Fruit fly (Drosophila melanogaster) whole organism, prepupa: Measurements from ENCODE around the gene CG5180.

Source experiments
- Blimp-1 ChIP-seq: fragments of 200-800 bp; sonication (Bioruptor generic); optimal IDR thresholded peaks from 3 replicates; lab custom pipeline; 2017; ENCODE audit warnings: missing biosample characterization, missing genetic modification characterization, mild to moderate bottlenecking, moderate library complexity, missing genetic modification reagents
- CG10631 ChIP-seq: fragments of 200-800 bp; sonication (Bioruptor generic); optimal IDR thresholded peaks from 2 replicates; lab custom pipeline; 2016; ENCODE audit warnings: missing biosample characterization, missing genetic modification characterization
- CG10669 ChIP-seq: fragments of 200-800 bp; sonication (Bioruptor generic); optimal IDR thresholded peaks from 3 replicates; lab custom pipeline; 2018; ENCODE audit warnings: missing biosample characterization, mild to moderate bottlenecking, missing genetic modification characterization, moderate library complexity
- CG11294 ChIP-seq: fragments of 200-800 bp; sonication (Bioruptor generic); IDR thresholded peaks from 2 replicates; pipeline ENCODE4 v1.3.6; 2022; ENCODE audit warnings: missing biosample characterization, missing genetic modification characterization
- CG11902 ChIP-seq: fragments of 200-800 bp; sonication (Bioruptor generic); optimal IDR thresholded peaks from 3 replicates; lab custom pipeline; 2016; ENCODE audit warnings: missing biosample characterization, missing genetic modification characterization
- CG15336 ChIP-seq: fragments of 200-800 bp; sonication (Bioruptor generic); IDR thresholded peaks from 2 replicates; pipeline ENCODE4 v1.3.6; 2022; ENCODE audit warnings: missing biosample characterization, missing genetic modification characterization
- CG1621 ChIP-seq: fragments of 200-800 bp; sonication (Bioruptor generic); optimal IDR thresholded peaks from 3 replicates; lab custom pipeline; 2018; ENCODE audit warnings: missing biosample characterization, mild to moderate bottlenecking, missing genetic modification characterization
- CG16779 ChIP-seq: fragments of 200-800 bp; sonication (Bioruptor generic); optimal IDR thresholded peaks from 3 replicates; lab custom pipeline; 2017; ENCODE audit warnings: missing biosample characterization, mild to moderate bottlenecking, missing genetic modification characterization
- CG31627 ChIP-seq: fragments of 200-800 bp; sonication (Bioruptor generic); optimal IDR thresholded peaks from 3 replicates; lab custom pipeline; 2016; ENCODE audit warnings: missing biosample characterization, missing genetic modification characterization
- CG4318 ChIP-seq: fragments of 200-800 bp; sonication (Bioruptor generic); optimal IDR thresholded peaks from 3 replicates; lab custom pipeline; 2017; ENCODE audit warnings: missing biosample characterization, mild to moderate bottlenecking, missing genetic modification characterization
- CG6163 ChIP-seq: fragments of 200-800 bp; sonication (Bioruptor generic); IDR thresholded peaks from 3 replicates; pipeline ENCODE4 v1.3.6; 2022; ENCODE audit warnings: missing biosample characterization, missing genetic modification characterization
- CG6276 ChIP-seq: fragments of 200-800 bp; sonication (Bioruptor generic); optimal IDR thresholded peaks from 2 replicates; lab custom pipeline; 2017; ENCODE audit warnings: missing biosample characterization, mild to moderate bottlenecking, missing genetic modification characterization
- CG6808 ChIP-seq: fragments of 200-800 bp; sonication (Bioruptor generic); optimal IDR thresholded peaks from 3 replicates; lab custom pipeline; 2017; ENCODE audit warnings: missing biosample characterization, missing genetic modification characterization, mild to moderate bottlenecking, moderate library complexity, missing genetic modification reagents
- CG6854 ChIP-seq: fragments of 200-800 bp; sonication (Bioruptor generic); optimal IDR thresholded peaks from 2 replicates; lab custom pipeline; 2017; ENCODE audit warnings: missing biosample characterization, mild to moderate bottlenecking, missing genetic modification characterization
- CG8319 ChIP-seq: fragments of 200-800 bp; sonication (Bioruptor generic); optimal IDR thresholded peaks from 3 replicates; lab custom pipeline; 2016; ENCODE audit warnings: missing biosample characterization, missing genetic modification characterization
- CG8632 ChIP-seq: fragments of 200-800 bp; sonication (Bioruptor generic); optimal IDR thresholded peaks from 3 replicates; lab custom pipeline; 2016; ENCODE audit warnings: missing biosample characterization, missing genetic modification characterization
- CG9139 ChIP-seq: fragments of 200-800 bp; sonication (Bioruptor generic); optimal IDR thresholded peaks from 3 replicates; lab custom pipeline; 2017; ENCODE audit warnings: missing biosample characterization, mild to moderate bottlenecking, missing genetic modification characterization
- Eip75B ChIP-seq: fragments of 200-800 bp; sonication (Bioruptor generic); optimal IDR thresholded peaks from 3 replicates; lab custom pipeline; 2016; ENCODE audit warnings: missing biosample characterization, missing genetic modification characterization
- Eip78C ChIP-seq: fragments of 200-800 bp; sonication (Bioruptor generic); peaks from one replicate; lab custom pipeline; 2016; ENCODE audit warnings: missing biosample characterization, missing genetic modification characterization
- Eip93F ChIP-seq: fragments of 200-800 bp; sonication (Bioruptor generic); optimal IDR thresholded peaks from 2 replicates; lab custom pipeline; 2016; ENCODE audit warnings: missing biosample characterization, mild to moderate bottlenecking, missing genetic modification characterization
- Ets21C ChIP-seq: fragments of 200-800 bp; sonication (Bioruptor generic); optimal IDR thresholded peaks from 3 replicates; lab custom pipeline; 2016; ENCODE audit warnings: missing biosample characterization, missing genetic modification characterization
- Ets96B ChIP-seq: fragments of 200-800 bp; optimal IDR thresholded peaks from 2 replicates; lab custom pipeline; 2019; ENCODE audit warnings: missing biosample characterization, mild to moderate bottlenecking, missing genetic modification characterization, moderate library complexity
- Gug ChIP-seq: fragments of 200-800 bp; sonication (Bioruptor generic); IDR thresholded peaks from 2 replicates; pipeline ENCODE4 v1.3.6; 2022; ENCODE audit warnings: missing biosample characterization, missing genetic modification characterization
- Hr38 ChIP-seq: sonication (Bioruptor generic); optimal IDR thresholded peaks from 2 replicates; lab custom pipeline; 2016; ENCODE audit warnings: missing biosample characterization, missing genetic modification characterization
- Hr39 ChIP-seq: fragments of 200-800 bp; sonication (Bioruptor generic); optimal IDR thresholded peaks from 2 replicates; lab custom pipeline; 2016; ENCODE audit warnings: missing biosample characterization, missing genetic modification characterization
- Lpt ChIP-seq: fragments of 200-800 bp; sonication (Bioruptor generic); optimal IDR thresholded peaks from 3 replicates; lab custom pipeline; 2016; ENCODE audit warnings: missing biosample characterization, missing genetic modification characterization
- Met ChIP-seq: fragments of 200-800 bp; sonication (Bioruptor generic); optimal IDR thresholded peaks from 3 replicates; lab custom pipeline; 2016; ENCODE audit warnings: missing biosample characterization, missing genetic modification characterization
- OdsH ChIP-seq: fragments of 200-800 bp; sonication (Bioruptor generic); optimal IDR thresholded peaks from 3 replicates; lab custom pipeline; 2016; ENCODE audit warnings: missing biosample characterization, missing genetic modification characterization
- Smox ChIP-seq: fragments of 200-800 bp; sonication (Bioruptor generic); optimal IDR thresholded peaks from 3 replicates; lab custom pipeline; 2016; ENCODE audit warnings: missing biosample characterization, missing genetic modification characterization
- Sox102F ChIP-seq: fragments of 200-800 bp; sonication (Bioruptor generic); optimal IDR thresholded peaks from 2 replicates; lab custom pipeline; 2016; ENCODE audit warnings: missing biosample characterization, mild to moderate bottlenecking, missing genetic modification characterization
- dac ChIP-seq: fragments of 200-800 bp; sonication (Bioruptor generic); optimal IDR thresholded peaks from 2 replicates; lab custom pipeline; 2017; ENCODE audit warnings: missing biosample characterization, mild to moderate bottlenecking, missing genetic modification characterization
- eg ChIP-seq: fragments of 200-800 bp; sonication (Bioruptor generic); IDR thresholded peaks from 3 replicates; pipeline ENCODE4 v1.3.6; 2022; ENCODE audit warnings: missing biosample characterization, missing genetic modification characterization
- esn ChIP-seq: fragments of 200-800 bp; sonication (Bioruptor generic); optimal IDR thresholded peaks from 2 replicates; lab custom pipeline; 2016; ENCODE audit warnings: missing biosample characterization, mild to moderate bottlenecking, missing genetic modification characterization, moderate library complexity
- fd59A ChIP-seq: fragments of 200-800 bp; sonication (Bioruptor generic); optimal IDR thresholded peaks from 2 replicates; lab custom pipeline; 2017; ENCODE audit warnings: missing biosample characterization, mild to moderate bottlenecking, missing genetic modification characterization, missing genetic modification reagents
- fd85E ChIP-seq: fragments of 200-800 bp; sonication (Bioruptor generic); optimal IDR thresholded peaks from 3 replicates; lab custom pipeline; 2016; ENCODE audit warnings: missing biosample characterization, missing genetic modification characterization
- fkh ChIP-seq: fragments of 200-800 bp; sonication (Bioruptor generic); optimal IDR thresholded peaks from 3 replicates; lab custom pipeline; 2017; ENCODE audit warnings: missing biosample characterization, mild to moderate bottlenecking, missing genetic modification characterization, moderate library complexity
- lz ChIP-seq: fragments of 200-800 bp; sonication (Bioruptor generic); optimal IDR thresholded peaks from 3 replicates; lab custom pipeline; 2016; ENCODE audit warnings: missing biosample characterization, missing genetic modification characterization
- net ChIP-seq: fragments of 200-800 bp; sonication (Bioruptor generic); optimal IDR thresholded peaks from 3 replicates; lab custom pipeline; 2016; ENCODE audit warnings: missing biosample characterization, missing genetic modification characterization
- salr ChIP-seq, 2 experiments: fragments of 200-800 bp; sonication (Bioruptor generic); optimal IDR thresholded peaks; 3 replicates each; lab custom pipeline; 2016 to 2018; ENCODE audit warnings: missing biosample characterization in 2 of 2, missing genetic modification characterization in 2 of 2, mild to moderate bottlenecking in 1 of 2
- ss ChIP-seq, 2 experiments: fragments of 200-800 bp; sonication (Bioruptor generic); optimal IDR thresholded peaks; 2 replicates in 1 of 2; 3 replicates in 1 of 2; lab custom pipeline; 2017 to 2018; ENCODE audit warnings: mild to moderate bottlenecking in 2 of 2, missing biosample characterization in 2 of 2, missing genetic modification characterization in 2 of 2, moderate library complexity in 1 of 2
- svp ChIP-seq: fragments of 200-800 bp; sonication (Bioruptor generic); peaks from one replicate; lab custom pipeline; 2016; ENCODE audit warnings: missing biosample characterization, missing genetic modification characterization
- vri ChIP-seq: fragments of 200-800 bp; sonication (Bioruptor generic); optimal IDR thresholded peaks from 3 replicates; lab custom pipeline; 2016; ENCODE audit warnings: missing biosample characterization, mild to moderate bottlenecking, missing genetic modification characterization

CG5180 gene

dm6 chr3R:20556281-20557113 is 1.2 kb upstream of the CG5180 start (continued):
- TF ChIP-seq CG31627, result peak; percentile 66
- TF ChIP-seq Smox, result peak; percentile 75
- TF ChIP-seq Hr39 (GFP tag; lab: Kevin White, UChicago), result peak; percentile 74
- TF ChIP-seq CG4318 (GFP tag; lab: Kevin White, UChicago), result peak; percentile 70
- peak; percentile 65 for TF ChIP-seq Eip75B (GFP tag; lab: Kevin White, UChicago)
- TF ChIP-seq eg (GFP tag; lab: Robert Waterston, UW), result peak; percentile 86
- TF ChIP-seq Blimp-1 (GFP tag; lab: Kevin White, UChicago), result no peak
- peak; percentile 64 for TF ChIP-seq Sox102F (GFP tag; lab: Kevin White, UChicago)
- TF ChIP-seq ss (GFP tag; optimal IDR thresholded peaks at IDR 0.05; lab: Kevin White, UChicago), result peak; percentile 89
- peak; percentile 36 for TF ChIP-seq CG6854 (GFP tag; lab: Kevin White, UChicago)
- peak; percentile 75 for TF ChIP-seq Met (GFP tag; lab: Kevin White, UChicago)
- TF ChIP-seq Ets21C (GFP tag; lab: Kevin White, UChicago), result peak; percentile 51
- TF ChIP-seq CG9139 (GFP tag; lab: Kevin White, UChicago), result peak; percentile 93
- peak; percentile 89 for TF ChIP-seq Eip78C (GFP tag; lab: Kevin White, UChicago)
- peak; percentile 86 for TF ChIP-seq svp
- TF ChIP-seq CG6163 (GFP tag; lab: Robert Waterston, UW), result peak; percentile 81

DNA sequence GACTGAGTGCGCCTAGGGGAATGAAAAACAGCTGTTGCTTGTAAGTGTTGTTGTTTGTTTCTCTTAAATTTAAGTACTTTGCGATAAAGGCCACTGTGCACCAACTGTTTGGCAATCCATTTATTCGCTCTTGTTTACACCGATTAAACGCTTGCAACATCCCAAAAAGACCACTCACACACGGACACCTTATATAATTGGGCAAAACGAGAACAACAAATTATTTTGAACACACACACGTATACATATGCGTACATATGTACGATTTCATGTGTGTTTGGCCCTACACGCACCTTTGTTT is 666 bp upstream of the CG5180 start:
- TF ChIP-seq fd59A, result no peak
- peak; percentile 16 for TF ChIP-seq CG6276 (GFP tag; lab: Kevin White, UChicago)

- no peak for TF ChIP-seq fd85E (GFP tag; lab: Kevin White, UChicago)
- TF ChIP-seq Met (GFP tag; lab: Kevin White, UChicago), result peak; percentile 6
- TF ChIP-seq Ets96B (tag; lab: Kevin White, UChicago), result no peak
- peak; percentile 71 for TF ChIP-seq svp
- TF ChIP-seq dac, result no peak
- TF ChIP-seq salr (GFP tag; optimal IDR thresholded peaks at IDR 0.05; lab: Kevin White, UChicago), result peak in 1 of 2 experiments; percentile 3
- TF ChIP-seq CG8632, result no peak
- peak; percentile 9 for TF ChIP-seq CG10631 (GFP tag; lab: Kevin White, UChicago)
- TF ChIP-seq esn, result peak; percentile 10
These were observed 368 bp downstream of the CG5180 start for dm6 chr3R:20558106-20558489.

- no peak for TF ChIP-seq lz (GFP tag; lab: Kevin White, UChicago)
- peak; percentile 57 for TF ChIP-seq CG9139 (GFP tag; lab: Kevin White, UChicago)
- peak; percentile 18 for TF ChIP-seq CG10631 (GFP tag; lab: Kevin White, UChicago)
- TF ChIP-seq Gug (GFP tag; lab: Robert Waterston, UW), result no peak
- no peak for TF ChIP-seq Lpt (GFP tag; lab: Kevin White, UChicago)
- peak; percentile 7 for TF ChIP-seq Hr39 (GFP tag; lab: Kevin White, UChicago)
- no peak for TF ChIP-seq CG11902
- no peak for TF ChIP-seq Met (GFP tag; lab: Kevin White, UChicago)
- no peak for TF ChIP-seq Sox102F (GFP tag; lab: Kevin White, UChicago)
- peak; percentile 55 for TF ChIP-seq fkh (GFP tag; lab: Kevin White, UChicago)
- TF ChIP-seq Hr38 (GFP tag; lab: Kevin White, UChicago), result no peak
- TF ChIP-seq CG15336 (GFP tag; lab: Robert Waterston, UW), result 0 out of 2 replicates have a peak, but pooled peaks have one; percentile 28
- peak in 1 of 2 experiments; percentile 49 for TF ChIP-seq salr (GFP tag; optimal IDR thresholded peaks at IDR 0.05; lab: Kevin White, UChicago)
- no peak for TF ChIP-seq Eip93F (GFP tag; lab: Kevin White, UChicago)
- peak; percentile 44 for TF ChIP-seq net (GFP tag; lab: Kevin White, UChicago)
- peak; percentile 49 for TF ChIP-seq CG6808 (GFP tag; lab: Kevin White, UChicago)
- TF ChIP-seq eg (GFP tag; lab: Robert Waterston, UW), result peak; percentile 44; the same call in 2 of the 3 replicates
- no peak for TF ChIP-seq CG8319 (GFP tag; lab: Kevin White, UChicago)
- TF ChIP-seq CG1621 (tag; lab: Kevin White, UChicago), result no peak
- peak in 1 of 2 experiments; percentile 41 for TF ChIP-seq ss (GFP tag; optimal IDR thresholded peaks at IDR 0.05; lab: Kevin White, UChicago)
- TF ChIP-seq CG16779 (tag; lab: Kevin White, UChicago), result no peak
- peak; percentile 38 for TF ChIP-seq OdsH (GFP tag; lab: Kevin White, UChicago)
- peak; percentile 11 for TF ChIP-seq CG10669
- no peak for TF ChIP-seq CG11294 (GFP tag; lab: Robert Waterston, UW)
- TF ChIP-seq CG6276 (GFP tag; lab: Kevin White, UChicago), result peak; percentile 64
- peak; percentile 21 for TF ChIP-seq svp
- TF ChIP-seq Ets21C (GFP tag; lab: Kevin White, UChicago), result no peak
- peak; percentile 4 for TF ChIP-seq vri (GFP tag; lab: Kevin White, UChicago)
These were observed 2.4 kb downstream of the CG5180 start, which contains the start of gene CG15922 for dm6 chr3R:20560019-20560667. CG15922 (minus strand) TSS chr3R:20560280.
